Fruit fly (Drosophila melanogaster): ENCODE measurements around the gene CG10026.

The CG10026 gene

DNA sequence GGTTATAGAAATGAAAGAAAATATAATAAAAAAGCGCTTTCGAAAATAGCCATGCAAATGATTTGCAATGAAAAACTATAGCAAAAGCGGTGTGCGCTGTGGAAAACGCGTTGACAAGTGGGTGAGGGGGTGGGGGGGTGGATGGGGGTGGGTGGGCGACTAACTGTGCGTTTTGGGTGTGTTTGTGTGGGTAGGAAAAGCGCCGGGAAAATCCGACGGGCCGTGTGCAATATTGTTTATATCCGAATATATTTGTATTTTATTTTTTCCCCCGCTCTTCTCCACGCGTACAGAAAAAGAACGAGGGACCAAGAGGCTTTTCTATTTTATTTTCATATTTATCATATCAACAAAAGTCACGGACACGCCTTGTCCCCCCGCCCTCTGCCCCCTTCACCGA, 47.6 kb upstream of the CG10026 start (continued):
- peak; percentile 100 for TF ChIP-seq MTF-1 (GFP tag; optimal IDR thresholded peaks at IDR 0.05; ENCODE audit: borderline replicate concordance)
- TF ChIP-seq CG42726 (GFP tag; IDR thresholded peaks at IDR 0.05; ENCODE audit: partially characterized antibody) = no peak
- TF ChIP-seq Ravus (GFP tag; IDR thresholded peaks at IDR 0.05) = no peak
- TF ChIP-seq Scr (GFP tag; IDR thresholded peaks at IDR 0.05; ENCODE audit: partially characterized antibody) = no peak
- TF ChIP-seq CG7987 (GFP tag; optimal IDR thresholded peaks at IDR 0.05) = no peak
- TF ChIP-seq CG8478 (optimal IDR thresholded peaks at IDR 0.05) = no peak
- 0 out of 2 replicates have a peak, but pooled peaks have one; percentile 7 for TF ChIP-seq seq (GFP tag; IDR thresholded peaks at IDR 0.05)
- TF ChIP-seq Dbx (GFP tag; IDR thresholded peaks at IDR 0.05) = 0 out of 3 replicates have a peak, but pooled peaks have one; percentile 9
- no peak for TF ChIP-seq HLH4C (GFP tag; IDR thresholded peaks at IDR 0.05; ENCODE audit: partially characterized antibody)
- TF ChIP-seq CG16863 (GFP tag; optimal IDR thresholded peaks at IDR 0.05) = no peak
- TF ChIP-seq CG9817 (tag; optimal IDR thresholded peaks at IDR 0.05) = no peak
- no peak for TF ChIP-seq sens-2 (GFP tag; IDR thresholded peaks at IDR 0.05)
- TF ChIP-seq lmd (GFP tag; IDR thresholded peaks at IDR 0.05) = no peak
- no peak for TF ChIP-seq CG43689 (GFP tag; IDR thresholded peaks at IDR 0.05)
- TF ChIP-seq ems (GFP tag; optimal IDR thresholded peaks at IDR 0.05) = no peak
- no peak for TF ChIP-seq bbx (GFP tag; IDR thresholded peaks at IDR 0.05; ENCODE audit: partially characterized antibody)
- no peak for TF ChIP-seq CG13287 (GFP tag; IDR thresholded peaks at IDR 0.05; ENCODE audit: partially characterized antibody)
- TF ChIP-seq hkb (optimal IDR thresholded peaks at IDR 0.05) = no peak
- no peak for TF ChIP-seq hkb (GFP tag; IDR thresholded peaks at IDR 0.05)
- TF ChIP-seq CG7556 (GFP tag; optimal IDR thresholded peaks at IDR 0.05) = no peak
- TF ChIP-seq CG10543 (GFP tag; optimal IDR thresholded peaks at IDR 0.05) = peak; percentile 76
- no peak for TF ChIP-seq Ets97D (GFP tag; optimal IDR thresholded peaks at IDR 0.05)
- no peak for TF ChIP-seq bsh (GFP tag; optimal IDR thresholded peaks at IDR 0.05)
- no peak for TF ChIP-seq pfk (GFP tag; optimal IDR thresholded peaks at IDR 0.05)

DNA sequence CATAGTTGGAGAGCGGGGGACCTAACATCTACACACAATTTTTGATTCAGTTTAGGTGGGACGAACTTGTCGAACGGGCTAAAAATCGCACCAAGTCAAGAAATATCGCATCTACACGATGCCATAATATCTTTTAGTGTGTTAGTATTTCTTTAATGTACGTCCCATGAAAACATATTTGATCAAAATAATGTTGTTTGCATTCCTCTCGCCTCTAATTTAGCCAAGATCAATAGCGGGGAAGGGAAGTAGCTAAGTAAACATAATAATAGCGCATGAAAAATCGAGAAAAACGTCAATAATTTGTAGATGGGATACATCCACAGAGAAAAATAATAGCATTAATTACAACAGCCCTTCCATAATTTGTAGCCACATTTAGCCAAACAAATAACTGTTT, 42.1 kb upstream of the CG10026 start:
- TF ChIP-seq CG8290 (GFP tag; optimal IDR thresholded peaks at IDR 0.05) (no peak), CG8290 (tag; optimal IDR thresholded peaks at IDR 0.05) (peak in 1 of 2 experiments; percentile 75), CG7357 (GFP tag; IDR thresholded peaks at IDR 0.05) (peak; percentile 16; the same call in 1 of the 3 replicates), CG2120 (GFP tag; optimal IDR thresholded peaks at IDR 0.05) (peak; percentile 15), Med (GFP tag) (peak; percentile 39), D19B (GFP tag; optimal IDR thresholded peaks at IDR 0.05) (no peak), CkIIα-i1 (GFP tag; IDR thresholded peaks at IDR 0.05) (no peak), lab (GFP tag; optimal IDR thresholded peaks at IDR 0.05) (peak; percentile 5), PHDP (tag; optimal IDR thresholded peaks at IDR 0.05) (peak; percentile 1), Hmr (GFP tag; optimal IDR thresholded peaks at IDR 0.05) (peak; percentile 49), crp (GFP tag; optimal IDR thresholded peaks at IDR 0.05) (no peak), sd (tag; optimal IDR thresholded peaks at IDR 0.05) (peak; percentile 43), CG2712 (tag; optimal IDR thresholded peaks at IDR 0.05) (no peak), CG7372 (GFP tag; IDR thresholded peaks at IDR 0.05) (no peak), Lim3 (GFP tag; IDR thresholded peaks at IDR 0.05) (no peak), seq (GFP tag; IDR thresholded peaks at IDR 0.05) (peak; percentile 12; the same call in 1 of the 2 replicates), B-H2 (GFP tag; optimal IDR thresholded peaks at IDR 0.05) (peak; percentile 21), Gug (GFP tag; IDR thresholded peaks at IDR 0.05) (no peak), sens-2 (GFP tag; IDR thresholded peaks at IDR 0.05) (no peak), fd3F (GFP tag; optimal IDR thresholded peaks at IDR 0.05) (peak; percentile 30), CG12769 (tag; optimal IDR thresholded peaks at IDR 0.05) (peak; percentile 33), CG15269 (tag; optimal IDR thresholded peaks at IDR 0.05) (no peak), schlank (tag; optimal IDR thresholded peaks at IDR 0.05) (peak; percentile 33)
